Worm (Caenorhabditis elegans): ENCODE data around the gene C27D6.12.

Gene C27D6.12

ce11 chrII:5187469-5187868, 9.7 kb upstream of the C27D6.12 start, which contains the start of gene crh-2:
Gene crh-2, minus strand, starts transcription at chrII:5187569.
- TF ChIP-seq K02D7.2 (tag; optimal IDR thresholded peaks at IDR 0.05): no peak
- TF ChIP-seq hlh-15 (tag; optimal IDR thresholded peaks at IDR 0.05): no peak
- no peak for TF ChIP-seq unc-42 (tag; optimal IDR thresholded peaks at IDR 0.05)
- TF ChIP-seq che-1 (tag; optimal IDR thresholded peaks at IDR 0.05): no peak
- no peak for TF ChIP-seq ceh-18 (tag; optimal IDR thresholded peaks at IDR 0.05)
- no peak for TF ChIP-seq fkh-10 (GFP tag; optimal IDR thresholded peaks at IDR 0.05)
- no peak for TF ChIP-seq unc-3 (GFP tag; conservative IDR thresholded peaks at IDR 0.05)
- TF ChIP-seq unc-3 (tag; optimal IDR thresholded peaks at IDR 0.05): no peak
- no peak for TF ChIP-seq dve-1 (tag; optimal IDR thresholded peaks at IDR 0.05)
- no peak for TF ChIP-seq madf-2 (tag; optimal IDR thresholded peaks at IDR 0.05)
- TF ChIP-seq ceh-19 (GFP tag; optimal IDR thresholded peaks at IDR 0.05): no peak
- TF ChIP-seq npax-4 (tag; optimal IDR thresholded peaks at IDR 0.05): no peak
- no peak for TF ChIP-seq ceh-22 (tag; optimal IDR thresholded peaks at IDR 0.05)
- TF ChIP-seq dmd-4 (tag; optimal IDR thresholded peaks at IDR 0.05; ENCODE audit: borderline replicate concordance): no peak
- TF ChIP-seq elt-4 (tag; optimal IDR thresholded peaks at IDR 0.05): no peak
- TF ChIP-seq ceh-9 (tag; optimal IDR thresholded peaks at IDR 0.05): no peak
- no peak for TF ChIP-seq lim-6 (tag; optimal IDR thresholded peaks at IDR 0.05)
- TF ChIP-seq ama-1 (optimal IDR thresholded peaks at IDR 0.05): no peak
- no peak for TF ChIP-seq eyg-1 (tag; optimal IDR thresholded peaks at IDR 0.05)
- TF ChIP-seq lin-11 (tag; optimal IDR thresholded peaks at IDR 0.05): no peak

- TF ChIP-seq ceh-19 (GFP tag; optimal IDR thresholded peaks at IDR 0.05) (no peak), Y22D7AL.16 (tag; optimal IDR thresholded peaks at IDR 0.05) (no peak), hlh-30 (tag; optimal IDR thresholded peaks at IDR 0.05; ENCODE audit: insufficient read depth) (no peak), unc-55 (GFP tag; optimal IDR thresholded peaks at IDR 0.05) (no peak), zip-5 (tag; optimal IDR thresholded peaks at IDR 0.05) (no peak), sox-2 (GFP tag; IDR thresholded peaks at IDR 0.05) (no peak)
Observed at ce11 chrII:5186870-5187269, 9.1 kb upstream of the C27D6.12 start.

- no peak for TF ChIP-seq elt-4 (tag; optimal IDR thresholded peaks at IDR 0.05)
- TF ChIP-seq elt-2 (tag; optimal IDR thresholded peaks at IDR 0.05): peak; percentile 88
- no peak for TF ChIP-seq hlh-30 (tag; optimal IDR thresholded peaks at IDR 0.05; ENCODE audit: insufficient read depth)
Observed at ce11 chrII:5185955-5186539, 8.2 kb upstream of the C27D6.12 start.

- TF ChIP-seq elt-2 (tag; optimal IDR thresholded peaks at IDR 0.05) (peak; percentile 83), rnt-1 (tag; optimal IDR thresholded peaks at IDR 0.05) (no peak)
Observed at ce11 chrII:5184661-5185545, 7.1 kb upstream of the C27D6.12 start.

ce11 chrII:5183207-5183606, 5.4 kb upstream of the C27D6.12 start:
- TF ChIP-seq unc-42 (tag; optimal IDR thresholded peaks at IDR 0.05): no peak
- no peak for TF ChIP-seq npax-4 (tag; optimal IDR thresholded peaks at IDR 0.05)
- no peak for TF ChIP-seq pha-2 (tag; optimal IDR thresholded peaks at IDR 0.05)
- TF ChIP-seq fkh-6 (tag; optimal IDR thresholded peaks at IDR 0.05): no peak
- no peak for TF ChIP-seq odd-2 (tag; optimal IDR thresholded peaks at IDR 0.05)
- no peak for TF ChIP-seq lim-6 (tag; optimal IDR thresholded peaks at IDR 0.05)
- no peak for TF ChIP-seq unc-3 (GFP tag; conservative IDR thresholded peaks at IDR 0.05)
- no peak for TF ChIP-seq unc-3 (tag; optimal IDR thresholded peaks at IDR 0.05)
- TF ChIP-seq T23F11.4 (GFP tag; optimal IDR thresholded peaks at IDR 0.05): no peak
- TF ChIP-seq F13H6.1 (tag; optimal IDR thresholded peaks at IDR 0.05): no peak
- TF ChIP-seq ztf-16 (tag; optimal IDR thresholded peaks at IDR 0.05): no peak
- TF ChIP-seq unc-55 (GFP tag; optimal IDR thresholded peaks at IDR 0.05): no peak
- TF ChIP-seq nfya-1 (tag; optimal IDR thresholded peaks at IDR 0.05): no peak
- TF ChIP-seq ets-4 (tag; optimal IDR thresholded peaks at IDR 0.05): no peak
- no peak for TF ChIP-seq elt-4 (tag; optimal IDR thresholded peaks at IDR 0.05)

All from whole organism, late embryonic.